Fruit fly (Drosophila melanogaster) whole organism, pupa: ENCODE data around the gene CG18789.

Source experiments
- CG10348 ChIP-seq: fragments of 200-800 bp; sonication (Bioruptor generic); IDR thresholded peaks from 2 replicates; pipeline ENCODE4 v1.3.6; 2022; ENCODE audit warnings: missing biosample characterization, missing genetic modification characterization
- CG12605 ChIP-seq: fragments of 200-800 bp; sonication (Bioruptor generic); IDR thresholded peaks from 2 replicates; pipeline ENCODE4 v1.3.6; 2022; ENCODE audit warnings: missing biosample characterization, missing genetic modification characterization
- CG13204 ChIP-seq: fragments of 200-800 bp; sonication (Bioruptor generic); optimal IDR thresholded peaks from 2 replicates; lab custom pipeline; 2018; ENCODE audit warnings: missing biosample characterization, mild to moderate bottlenecking, missing genetic modification characterization, moderate library complexity
- CG14655 ChIP-seq: fragments of 200-800 bp; sonication (Bioruptor generic); optimal IDR thresholded peaks from 3 replicates; lab custom pipeline; 2017; ENCODE audit warnings: mild to moderate bottlenecking, missing biosample characterization, missing genetic modification reagents, missing genetic modification characterization
- CG15710 ChIP-seq: fragments of 200-800 bp; sonication (Bioruptor generic); optimal IDR thresholded peaks from 2 replicates; lab custom pipeline; 2018; ENCODE audit warnings: missing biosample characterization, mild to moderate bottlenecking, missing genetic modification characterization, moderate library complexity
- CG17806 ChIP-seq: fragments of 200-800 bp; sonication (Bioruptor generic); optimal IDR thresholded peaks from 2 replicates; lab custom pipeline; 2018; ENCODE audit warnings: missing biosample characterization, mild to moderate bottlenecking, missing genetic modification characterization, moderate library complexity
- CG32121 ChIP-seq: fragments of 200-800 bp; sonication (Bioruptor generic); IDR thresholded peaks from 2 replicates; pipeline ENCODE4 v1.3.6; 2022; ENCODE audit warnings: missing biosample characterization, missing genetic modification characterization
- CG34367 ChIP-seq: fragments of 200-800 bp; sonication (Bioruptor generic); optimal IDR thresholded peaks from 2 replicates; lab custom pipeline; 2018; ENCODE audit warnings: missing biosample characterization, mild to moderate bottlenecking, missing genetic modification characterization
- CG4496 ChIP-seq: fragments of 200-800 bp; sonication (Bioruptor generic); IDR thresholded peaks from 3 replicates; pipeline ENCODE4 v1.3.6; 2022; ENCODE audit warnings: missing biosample characterization, missing genetic modification characterization
- CG8159 ChIP-seq: fragments of 200-800 bp; sonication (Bioruptor generic); optimal IDR thresholded peaks from 3 replicates; lab custom pipeline; 2018; ENCODE audit warnings: missing biosample characterization, mild to moderate bottlenecking, missing genetic modification characterization, moderate library complexity
- CG8301 ChIP-seq: fragments of 200-800 bp; sonication (Bioruptor generic); optimal IDR thresholded peaks from 2 replicates; lab custom pipeline; 2018; ENCODE audit warnings: missing biosample characterization, mild to moderate bottlenecking, missing genetic modification characterization
- CG9948 ChIP-seq: fragments of 200-800 bp; sonication (Bioruptor generic); optimal IDR thresholded peaks from 2 replicates; lab custom pipeline; 2018; ENCODE audit warnings: missing biosample characterization, mild to moderate bottlenecking, missing genetic modification characterization, moderate library complexity
- D1 ChIP-seq: fragments of 200-800 bp; sonication (Bioruptor generic); optimal IDR thresholded peaks from 2 replicates; lab custom pipeline; 2018; ENCODE audit warnings: missing biosample characterization, mild to moderate bottlenecking, missing genetic modification characterization, moderate library complexity
- EcR ChIP-seq: fragments of 200-800 bp; sonication (Bioruptor generic); optimal IDR thresholded peaks from 3 replicates; lab custom pipeline; 2019; ENCODE audit warnings: missing biosample characterization, missing genetic modification characterization, mild to moderate bottlenecking, moderate library complexity, missing genetic modification reagents
- Ets98B ChIP-seq: fragments of 200-800 bp; sonication (Bioruptor generic); IDR thresholded peaks from 2 replicates; pipeline ENCODE4 v1.3.6; 2022; ENCODE audit warnings: missing biosample characterization, missing genetic modification characterization
- Pif1A ChIP-seq: fragments of 200-800 bp; sonication (Bioruptor generic); optimal IDR thresholded peaks from 3 replicates; lab custom pipeline; 2016; ENCODE audit warnings: missing biosample characterization, missing genetic modification characterization
- Pif1B ChIP-seq: fragments of 200-800 bp; sonication (Bioruptor generic); optimal IDR thresholded peaks from 3 replicates; lab custom pipeline; 2016; ENCODE audit warnings: missing biosample characterization, missing genetic modification characterization
- Snoo ChIP-seq: fragments of 200-800 bp; sonication (Bioruptor generic); optimal IDR thresholded peaks from 3 replicates; lab custom pipeline; 2017; ENCODE audit warnings: missing biosample characterization, mild to moderate bottlenecking, missing genetic modification characterization, inconsistent platforms
- fd96Ca ChIP-seq: fragments of 200-800 bp; sonication (Bioruptor generic); IDR thresholded peaks from 3 replicates; pipeline ENCODE4 v1.3.6; 2022; ENCODE audit warnings: missing biosample characterization, missing genetic modification characterization
- gl ChIP-seq: fragments of 200-800 bp; sonication (Bioruptor generic); optimal IDR thresholded peaks from 2 replicates; lab custom pipeline; 2018; ENCODE audit warnings: missing biosample characterization, mild to moderate bottlenecking, missing genetic modification characterization
- rn ChIP-seq: fragments of 200-800 bp; sonication (Bioruptor generic); IDR thresholded peaks from 2 replicates; pipeline ENCODE4 v1.3.6; 2022; ENCODE audit warnings: missing biosample characterization, missing genetic modification characterization

CG18789 gene

dm6 chr2L:12030552-12031131, 35.4 kb upstream of the CG18789 start:
- TF ChIP-seq D1 (tag; lab: Kevin White, UChicago): no peak
- no peak for TF ChIP-seq Pif1A
- no peak for TF ChIP-seq CG14655 (GFP tag; lab: Kevin White, UChicago)
- TF ChIP-seq CG9948 (tag; lab: Kevin White, UChicago): no peak
- TF ChIP-seq Snoo (tag; lab: Kevin White, UChicago): no peak
- no peak for TF ChIP-seq CG32121
- no peak for TF ChIP-seq CG15710
- TF ChIP-seq CG8159: no peak
- TF ChIP-seq CG17806 (tag; lab: Kevin White, UChicago): no peak
- no peak for TF ChIP-seq CG8301 (tag; lab: Kevin White, UChicago)
- TF ChIP-seq CG4496 (GFP tag; lab: Robert Waterston, UW): no peak

DNA sequence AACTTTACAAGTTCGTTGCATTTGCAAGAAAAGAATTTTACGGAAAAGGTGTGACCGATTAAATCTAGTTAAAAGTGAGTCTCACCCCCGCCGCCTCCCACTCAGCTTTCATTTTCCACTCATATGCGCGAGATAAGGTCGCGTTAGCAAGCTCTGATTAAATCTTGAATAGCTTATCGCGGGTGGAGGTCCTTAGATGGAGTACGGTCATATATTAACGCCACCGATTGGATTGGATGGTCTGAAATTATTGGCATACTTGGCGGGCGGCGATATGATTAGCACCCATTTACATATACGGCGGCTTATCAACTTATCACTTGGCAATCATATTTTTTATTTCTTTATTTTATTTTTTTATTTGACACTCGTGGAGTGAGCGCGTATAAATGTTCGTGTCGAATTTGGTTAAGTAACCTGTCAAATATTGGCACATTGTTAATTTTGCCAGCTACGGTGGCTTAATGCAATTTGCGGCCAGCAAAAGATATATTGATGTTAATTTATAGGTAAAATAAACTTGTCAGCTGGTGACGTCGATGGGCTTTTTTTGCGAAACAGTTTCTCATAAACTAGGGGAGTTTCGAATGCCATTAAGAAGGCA, 34.5 kb upstream of the CG18789 start:
- TF ChIP-seq Snoo (tag; lab: Kevin White, UChicago) (no peak), CG8159 (no peak), CG17806 (tag; lab: Kevin White, UChicago) (no peak)

dm6 chr2L:12028808-12029207, 33.6 kb upstream of the CG18789 start:
- TF ChIP-seq CG34367 (tag; lab: Kevin White, UChicago) (no peak), Pif1B (no peak), CG10348 (GFP tag; lab: Robert Waterston, UW) (no peak), rn (no peak), EcR (GFP tag; lab: Kevin White, UChicago) (peak; percentile 58)

- TF ChIP-seq CG13204 (GFP tag; lab: Kevin White, UChicago): no peak
- TF ChIP-seq CG17806 (tag; lab: Kevin White, UChicago): no peak
- no peak for TF ChIP-seq Pif1B
- no peak for TF ChIP-seq CG14655 (GFP tag; lab: Kevin White, UChicago)
- no peak for TF ChIP-seq CG12605 (GFP tag; lab: Robert Waterston, UW)
- TF ChIP-seq CG10348 (GFP tag; lab: Robert Waterston, UW): no peak
- no peak for TF ChIP-seq fd96Ca (GFP tag; lab: Robert Waterston, UW)
- TF ChIP-seq Ets98B (GFP tag; lab: Robert Waterston, UW): no peak
- no peak for TF ChIP-seq rn
- TF ChIP-seq EcR (GFP tag; lab: Kevin White, UChicago): no peak
Observed at dm6 chr2L:12028102-12028501, 32.9 kb upstream of the CG18789 start.

DNA sequence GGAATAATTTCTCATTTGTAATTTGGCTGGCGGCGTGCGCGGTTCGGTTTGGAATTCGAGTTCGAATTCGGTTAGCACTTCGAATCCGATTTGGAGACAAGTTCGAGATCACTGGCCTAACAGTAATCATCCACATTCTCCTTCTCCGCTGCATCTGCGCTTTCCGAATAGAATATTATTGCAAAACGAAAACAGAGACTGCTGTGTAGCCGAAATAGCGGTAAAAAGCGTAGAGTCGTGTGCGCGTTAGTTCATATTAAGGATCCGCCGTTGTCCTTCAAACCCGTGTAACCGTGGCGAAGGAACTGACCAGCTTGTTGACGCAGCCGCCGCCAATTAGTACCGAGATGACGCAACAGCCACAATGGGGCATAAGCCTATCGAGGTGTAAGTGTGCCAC, 32.2 kb upstream of the CG18789 start, which contains the start of gene dmGlut:
Gene dmGlut (plus strand): TSS at position 4 of the 400 bp plus-strand sequence.
- no peak for TF ChIP-seq CG17806 (tag; lab: Kevin White, UChicago)
- TF ChIP-seq fd96Ca (GFP tag; lab: Robert Waterston, UW): no peak
- TF ChIP-seq gl (tag; lab: Kevin White, UChicago): no peak
- TF ChIP-seq CG14655 (GFP tag; lab: Kevin White, UChicago): no peak
- TF ChIP-seq EcR (GFP tag; lab: Kevin White, UChicago): no peak
- no peak for TF ChIP-seq Pif1A
- TF ChIP-seq CG8159: no peak
- TF ChIP-seq CG4496 (GFP tag; lab: Robert Waterston, UW): no peak
- TF ChIP-seq CG10348 (GFP tag; lab: Robert Waterston, UW): no peak
- TF ChIP-seq CG15710: no peak
- no peak for TF ChIP-seq Pif1B
- TF ChIP-seq CG8301 (tag; lab: Kevin White, UChicago): no peak
- TF ChIP-seq CG34367 (tag; lab: Kevin White, UChicago): no peak
- TF ChIP-seq Snoo (tag; lab: Kevin White, UChicago): no peak
- no peak for TF ChIP-seq D1 (tag; lab: Kevin White, UChicago)
- no peak for TF ChIP-seq Ets98B (GFP tag; lab: Robert Waterston, UW)
- TF ChIP-seq CG9948 (tag; lab: Kevin White, UChicago): no peak
- no peak for TF ChIP-seq CG12605 (GFP tag; lab: Robert Waterston, UW)

dm6 chr2L:12026458-12027431, 31.5 kb upstream of the CG18789 start:
- TF ChIP-seq CG8301 (tag; lab: Kevin White, UChicago) (peak; percentile 48), Snoo (tag; lab: Kevin White, UChicago) (peak; percentile 58), CG15710 (peak; percentile 70), rn (peak; percentile 60), gl (tag; lab: Kevin White, UChicago) (peak; percentile 93), CG32121 (peak; percentile 82), CG4496 (GFP tag; lab: Robert Waterston, UW) (peak; percentile 88), EcR (GFP tag; lab: Kevin White, UChicago) (peak; percentile 64), CG17806 (tag; lab: Kevin White, UChicago) (peak; percentile 61), D1 (tag; lab: Kevin White, UChicago) (no peak), Pif1B (peak; percentile 77), CG9948 (tag; lab: Kevin White, UChicago) (peak; percentile 51), fd96Ca (GFP tag; lab: Robert Waterston, UW) (peak; percentile 87), CG13204 (GFP tag; lab: Kevin White, UChicago) (peak; percentile 65), CG8159 (peak; percentile 79), CG14655 (GFP tag; lab: Kevin White, UChicago) (peak; percentile 79), CG10348 (GFP tag; lab: Robert Waterston, UW) (no peak), CG34367 (tag; lab: Kevin White, UChicago) (peak; percentile 50), CG12605 (GFP tag; lab: Robert Waterston, UW) (peak; percentile 94), Pif1A (peak; percentile 63), Ets98B (GFP tag; lab: Robert Waterston, UW) (peak; percentile 77)
